Fruit fly (Drosophila melanogaster): ENCODE data around the gene Pgant5.

Gene Pgant5

dm6 chr2L:5043043-5043442 lies 50.3 kb downstream of the Pgant5 start, which contains the start of the genes CG33995, CG44000 and CG44001 (continued):
- TF ChIP-seq hth (optimal IDR thresholded peaks at IDR 0.05) (no peak), z (GFP tag; IDR thresholded peaks at IDR 0.05) (no peak), CG10321 (GFP tag; IDR thresholded peaks at IDR 0.05) (no peak), Awh (GFP tag; IDR thresholded peaks at IDR 0.05) (no peak), sr (GFP tag; IDR thresholded peaks at IDR 0.05) (no peak), Side (GFP tag; optimal IDR thresholded peaks at IDR 0.05) (peak; percentile 58), bbx (GFP tag; IDR thresholded peaks at IDR 0.05; ENCODE audit: partially characterized antibody) (peak; percentile 10), Lhr (GFP tag; optimal IDR thresholded peaks at IDR 0.05) (peak; percentile 35), CTCF (GFP tag; optimal IDR thresholded peaks at IDR 0.05) (no peak), CG4328 (GFP tag; optimal IDR thresholded peaks at IDR 0.05) (peak; percentile 17), CG7372 (GFP tag; IDR thresholded peaks at IDR 0.05) (no peak), CG13424 (tag; optimal IDR thresholded peaks at IDR 0.05) (peak; percentile 17), sisA (GFP tag; IDR thresholded peaks at IDR 0.05) (peak; percentile 22; the same call in 1 of the 2 replicates), CG3065 (GFP tag; optimal IDR thresholded peaks at IDR 0.05) (peak; percentile 49), p53 (GFP tag; optimal IDR thresholded peaks at IDR 0.05) (peak; percentile 23), Atf3 (GFP tag; optimal IDR thresholded peaks at IDR 0.05) (peak; percentile 65), CG34376 (GFP tag; optimal IDR thresholded peaks at IDR 0.05) (peak; percentile 48), CG2199 (GFP tag; IDR thresholded peaks at IDR 0.05) (no peak), CG11695 (GFP tag; IDR thresholded peaks at IDR 0.05) (no peak), amos (GFP tag; IDR thresholded peaks at IDR 0.05; ENCODE audit: partially characterized antibody) (peak; percentile 43; the same call in 1 of the 2 replicates), Med (GFP tag) (peak; percentile 96), CG18011 (GFP tag; optimal IDR thresholded peaks at IDR 0.05) (no peak), toy (GFP tag; IDR thresholded peaks at IDR 0.05) (no peak), Hmx (GFP tag; optimal IDR thresholded peaks at IDR 0.05) (no peak), CG13624 (GFP tag; optimal IDR thresholded peaks at IDR 0.05) (peak; percentile 68), dm (GFP tag; optimal IDR thresholded peaks at IDR 0.05) (peak; percentile 40), Mrtf (GFP tag; IDR thresholded peaks at IDR 0.05) (no peak), pan (optimal IDR thresholded peaks at IDR 0.05) (no peak), pan (GFP tag; optimal IDR thresholded peaks at IDR 0.05 in 1 of 2, IDR thresholded peaks at IDR 0.05 in 1 of 2) (peak in 1 of 2 experiments; percentile 22), insv (GFP tag; optimal IDR thresholded peaks at IDR 0.05) (peak in 1 of 2 experiments; percentile 8), Stat92E (GFP tag; optimal IDR thresholded peaks at IDR 0.05) (peak in 1 of 3 experiments; percentile 60), tio (GFP tag; optimal IDR thresholded peaks at IDR 0.05) (no peak), pfk (GFP tag; optimal IDR thresholded peaks at IDR 0.05) (no peak), scrt (GFP tag; optimal IDR thresholded peaks at IDR 0.05) (no peak), onecut (GFP tag; IDR thresholded peaks at IDR 0.05) (peak; percentile 98), Ets65A (GFP tag) (peak; percentile 96), Aef1 (GFP tag; IDR thresholded peaks at IDR 0.05) (no peak), CG5953 (GFP tag; IDR thresholded peaks at IDR 0.05) (no peak), CG17829 (tag; optimal IDR thresholded peaks at IDR 0.05) (peak; percentile 59), CG2875 (GFP tag; optimal IDR thresholded peaks at IDR 0.05) (no peak), CG4820 (GFP tag; optimal IDR thresholded peaks at IDR 0.05) (peak; percentile 16), ase (GFP tag; IDR thresholded peaks at IDR 0.05) (no peak), Jarid2 (GFP tag; optimal IDR thresholded peaks at IDR 0.05) (peak; percentile 2), D19A (tag; optimal IDR thresholded peaks at IDR 0.05) (no peak), CG15696 (tag; optimal IDR thresholded peaks at IDR 0.05) (no peak), ken (GFP tag; IDR thresholded peaks at IDR 0.05) (peak; percentile 76), sob (GFP tag; IDR thresholded peaks at IDR 0.05) (peak; percentile 55), CG11398 (GFP tag; optimal IDR thresholded peaks at IDR 0.05) (no peak), CG1233 (GFP tag; optimal IDR thresholded peaks at IDR 0.05) (no peak), CG33213 (GFP tag; optimal IDR thresholded peaks at IDR 0.05) (peak; percentile 79), Ptx1 (GFP tag; IDR thresholded peaks at IDR 0.05) (peak; percentile 49), Dp (GFP tag; optimal IDR thresholded peaks at IDR 0.05) (peak; percentile 71), CG12219 (GFP tag; optimal IDR thresholded peaks at IDR 0.05) (no peak)
